Fruit fly (Drosophila melanogaster) whole organism, embryonic: ENCODE results near the gene CG8851.
A peak's percentile ranks its signal among the peaks of the same experiment; 100 is the strongest.

Experiments
- Adf1 ChIP-seq: fragments of 200-800 bp; sonication (Bioruptor generic); IDR thresholded peaks from 2 replicates; pipeline ENCODE4 v1.3.6; 2022; ENCODE audit warnings: missing biosample characterization, missing genetic modification characterization
- B-H1 ChIP-seq: fragments of 200-800 bp; sonication (Bioruptor generic); IDR thresholded peaks from 3 replicates; pipeline ENCODE4 v1.3.6; 2022; ENCODE audit warnings: missing biosample characterization, missing genetic modification characterization
- BEAF-32 ChIP-seq: fragments of 200-800 bp; sonication (Bioruptor generic); optimal IDR thresholded peaks from 3 replicates; lab custom pipeline; 2017; ENCODE audit warnings: missing biosample characterization, missing genetic modification characterization, mild to moderate bottlenecking, moderate library complexity, missing genetic modification reagents
- Bteb2 ChIP-seq: fragments of 200-800 bp; sonication (Bioruptor generic); optimal IDR thresholded peaks from 2 replicates; lab custom pipeline; 2016; ENCODE audit warnings: missing biosample characterization, missing genetic modification characterization
- CG12391 ChIP-seq: fragments of 200-800 bp; sonication (Bioruptor generic); optimal IDR thresholded peaks from 3 replicates; lab custom pipeline; 2018; ENCODE audit warnings: missing biosample characterization, mild to moderate bottlenecking, missing genetic modification characterization, moderate library complexity
- CG12659 ChIP-seq: fragments of 200-800 bp; sonication (Bioruptor generic); optimal IDR thresholded peaks from 3 replicates; lab custom pipeline; 2017; ENCODE audit warnings: mild to moderate bottlenecking, missing biosample characterization, missing genetic modification reagents, missing genetic modification characterization
- CG12744 ChIP-seq: fragments of 200-800 bp; sonication (Bioruptor generic); optimal IDR thresholded peaks from 2 replicates; lab custom pipeline; 2016; ENCODE audit warnings: missing biosample characterization, missing genetic modification characterization
- CG12769 ChIP-seq: fragments of 200-800 bp; sonication (Bioruptor generic); optimal IDR thresholded peaks from 2 replicates; lab custom pipeline; 2019; ENCODE audit warnings: missing biosample characterization, mild to moderate bottlenecking, missing genetic modification characterization, moderate library complexity
- CG17385 ChIP-seq: fragments of 200-800 bp; sonication (Bioruptor generic); optimal IDR thresholded peaks from 3 replicates; lab custom pipeline; 2018; ENCODE audit warnings: missing biosample characterization, mild to moderate bottlenecking, missing genetic modification characterization
- CG17912 ChIP-seq: fragments of 200-800 bp; sonication (Bioruptor generic); optimal IDR thresholded peaks from 2 replicates; lab custom pipeline; 2018; ENCODE audit warnings: missing biosample characterization, mild to moderate bottlenecking, missing genetic modification characterization
- CG1832 ChIP-seq: fragments of 200-800 bp; sonication (Bioruptor generic); optimal IDR thresholded peaks from 2 replicates; lab custom pipeline; 2017; ENCODE audit warnings: missing biosample characterization, mild to moderate bottlenecking, missing genetic modification characterization, inconsistent platforms
- CG18599 ChIP-seq: fragments of 200-800 bp; sonication (Bioruptor generic); optimal IDR thresholded peaks from 3 replicates; lab custom pipeline; 2017; ENCODE audit warnings: missing biosample characterization, missing genetic modification characterization, mild to moderate bottlenecking, moderate library complexity, missing genetic modification reagents
- CG2202 ChIP-seq: fragments of 200-800 bp; sonication (Bioruptor generic); optimal IDR thresholded peaks from 2 replicates; lab custom pipeline; 2018; ENCODE audit warnings: missing biosample characterization, mild to moderate bottlenecking, missing genetic modification characterization
- CG2712 ChIP-seq: fragments of 200-800 bp; optimal IDR thresholded peaks from 3 replicates; lab custom pipeline; 2019; ENCODE audit warnings: missing biosample characterization, mild to moderate bottlenecking, missing genetic modification characterization, moderate library complexity
- CG31365 ChIP-seq: fragments of 200-800 bp; sonication (Bioruptor generic); optimal IDR thresholded peaks from 2 replicates; lab custom pipeline; 2018; ENCODE audit warnings: missing biosample characterization, mild to moderate bottlenecking, missing genetic modification characterization
- CG3163 ChIP-seq: fragments of 200-800 bp; sonication (Bioruptor generic); optimal IDR thresholded peaks from 3 replicates; lab custom pipeline; 2016; ENCODE audit warnings: missing biosample characterization, missing genetic modification characterization
- CG34422 ChIP-seq: fragments of 200-800 bp; sonication (Bioruptor generic); IDR thresholded peaks from 3 replicates; pipeline ENCODE4 v1.3.6; 2022; ENCODE audit warnings: missing biosample characterization, missing genetic modification characterization
- CG4854 ChIP-seq: fragments of 200-800 bp; sonication (Bioruptor generic); optimal IDR thresholded peaks from 2 replicates; lab custom pipeline; 2016; ENCODE audit warnings: missing biosample characterization, missing genetic modification characterization, inconsistent platforms
- CG7556 ChIP-seq: fragments of 200-800 bp; sonication (Bioruptor generic); optimal IDR thresholded peaks from 2 replicates; lab custom pipeline; 2017; ENCODE audit warnings: missing biosample characterization, mild to moderate bottlenecking, missing genetic modification characterization
- CG8281 ChIP-seq: fragments of 200-800 bp; sonication (Bioruptor generic); optimal IDR thresholded peaks from 2 replicates; lab custom pipeline; 2018; ENCODE audit warnings: missing biosample characterization, mild to moderate bottlenecking, missing genetic modification characterization, moderate library complexity
- Dad ChIP-seq: fragments of 200-800 bp; sonication (Bioruptor generic); optimal IDR thresholded peaks from 3 replicates; lab custom pipeline; 2016; ENCODE audit warnings: missing biosample characterization, missing genetic modification characterization
- Dip3 ChIP-seq: fragments of 200-800 bp; sonication (Bioruptor generic); optimal IDR thresholded peaks from 3 replicates; lab custom pipeline; 2016; ENCODE audit warnings: missing biosample characterization, missing genetic modification characterization
- GATAe ChIP-seq: fragments of 200-800 bp; sonication (Bioruptor generic); conservative IDR thresholded peaks from 2 replicates; pipeline ENCODE4 v1.3.6; 2022; ENCODE audit warnings: missing biosample characterization, missing genetic modification characterization
- Jarid2 ChIP-seq: fragments of 200-800 bp; sonication (Bioruptor generic); optimal IDR thresholded peaks from 3 replicates; lab custom pipeline; 2017; ENCODE audit warnings: mild to moderate bottlenecking, missing biosample characterization, missing genetic modification reagents, missing genetic modification characterization
- MBD-R2 ChIP-seq: fragments of 200-800 bp; sonication (Bioruptor generic); IDR thresholded peaks from 2 replicates; pipeline ENCODE4 v1.3.6; 2022; ENCODE audit warnings: missing biosample characterization, missing genetic modification characterization
- MTF-1 ChIP-seq: fragments of 200-800 bp; sonication (Bioruptor generic); optimal IDR thresholded peaks from 2 replicates; lab custom pipeline; 2018; ENCODE audit warnings: missing biosample characterization, mild to moderate bottlenecking, missing genetic modification characterization, borderline replicate concordance
- Mad ChIP-seq: fragments of 200-800 bp; sonication (Bioruptor generic); optimal IDR thresholded peaks from 2 replicates; lab custom pipeline; 2016; ENCODE audit warnings: missing biosample characterization, missing genetic modification characterization
- Med ChIP-seq: fragments of 200-800 bp; sonication (Bioruptor generic); peaks from one replicate; lab custom pipeline; 2016; ENCODE audit warnings: missing biosample characterization, missing genetic modification characterization, mild to moderate bottlenecking, inconsistent platforms, moderate library complexity
- NC2α ChIP-seq: fragments of 200-800 bp; sonication (Bioruptor generic); optimal IDR thresholded peaks from 2 replicates; lab custom pipeline; 2016; ENCODE audit warnings: missing biosample characterization, missing genetic modification characterization
- Pdp1 ChIP-seq, 2 experiments: fragments of 200-800 bp; sonication (Bioruptor generic); optimal IDR thresholded peaks; 3 replicates each; lab custom pipeline; 2016; ENCODE audit warnings: missing biosample characterization in 2 of 2, missing genetic modification characterization in 2 of 2, mild to moderate bottlenecking in 1 of 2, moderate library complexity in 1 of 2
- Side ChIP-seq: fragments of 200-800 bp; sonication (Bioruptor generic); optimal IDR thresholded peaks from 2 replicates; lab custom pipeline; 2016; ENCODE audit warnings: missing biosample characterization, missing genetic modification characterization
- da ChIP-seq: fragments of 200-800 bp; sonication (Bioruptor generic); optimal IDR thresholded peaks from 2 replicates; lab custom pipeline; 2016; ENCODE audit warnings: missing biosample characterization, missing genetic modification characterization
- dati ChIP-seq: fragments of 200-800 bp; sonication (Bioruptor generic); IDR thresholded peaks from 2 replicates; pipeline ENCODE4 v1.3.6; 2022; ENCODE audit warnings: missing biosample characterization, missing genetic modification characterization
- dimm ChIP-seq: fragments of 200-800 bp; sonication (Bioruptor generic); IDR thresholded peaks from 2 replicates; pipeline ENCODE4 v1.3.6; 2022; ENCODE audit warnings: missing biosample characterization, missing genetic modification characterization
- fd102C ChIP-seq: fragments of 200-800 bp; sonication (Bioruptor generic); optimal IDR thresholded peaks from 2 replicates; lab custom pipeline; 2018; ENCODE audit warnings: missing biosample characterization, mild to moderate bottlenecking, missing genetic modification characterization, moderate library complexity
- gcm ChIP-seq: fragments of 200-800 bp; sonication (Bioruptor generic); optimal IDR thresholded peaks from 2 replicates; lab custom pipeline; 2019; ENCODE audit warnings: missing biosample characterization, mild to moderate bottlenecking, missing genetic modification characterization, moderate library complexity
- grn ChIP-seq: fragments of 200-800 bp; sonication (Bioruptor generic); optimal IDR thresholded peaks from 3 replicates; lab custom pipeline; 2017; ENCODE audit warnings: missing biosample characterization, missing genetic modification characterization
- jing ChIP-seq: fragments of 200-800 bp; sonication (Bioruptor generic); optimal IDR thresholded peaks from 2 replicates; lab custom pipeline; 2018; ENCODE audit warnings: missing biosample characterization, mild to moderate bottlenecking, missing genetic modification characterization
- lilli ChIP-seq: fragments of 200-800 bp; sonication (Bioruptor generic); optimal IDR thresholded peaks from 3 replicates; lab custom pipeline; 2016; ENCODE audit warnings: missing biosample characterization, missing genetic modification characterization
- lov ChIP-seq, 2 experiments: fragments of 200-800 bp in 1 of 2; fragments of >200 bp in 1 of 2; sonication (Bioruptor generic) in 1 of 2; IDR thresholded peaks in 1 of 2; optimal IDR thresholded peaks in 1 of 2; 2 replicates in 1 of 2; 3 replicates in 1 of 2; pipeline versions ENCODE4 v1.3.6 to Lab custom; 2017 to 2022; ENCODE audit warnings: missing biosample characterization in 1 of 2, missing genetic modification characterization in 1 of 2
- nau ChIP-seq: fragments of 200-800 bp; sonication (Bioruptor generic); optimal IDR thresholded peaks from 3 replicates; lab custom pipeline; 2017; ENCODE audit warnings: missing biosample characterization, mild to moderate bottlenecking, missing genetic modification characterization, missing genetic modification reagents
- nerfin-1 ChIP-seq: fragments of 200-800 bp; sonication (Bioruptor generic); optimal IDR thresholded peaks from 3 replicates; lab custom pipeline; 2019; ENCODE audit warnings: missing biosample characterization, mild to moderate bottlenecking, missing genetic modification characterization, moderate library complexity
- oc ChIP-seq: fragments of 200-800 bp; sonication (Bioruptor generic); optimal IDR thresholded peaks from 2 replicates; lab custom pipeline; 2018; ENCODE audit warnings: missing biosample characterization, mild to moderate bottlenecking, missing genetic modification characterization, moderate library complexity
- odd ChIP-seq: fragments of 200-800 bp; sonication (Bioruptor generic); optimal IDR thresholded peaks from 2 replicates; lab custom pipeline; 2017; ENCODE audit warnings: missing biosample characterization, mild to moderate bottlenecking, missing genetic modification characterization
- ranshi ChIP-seq: fragments of 200-800 bp; sonication (Bioruptor generic); IDR thresholded peaks from 2 replicates; pipeline ENCODE4 v1.3.6; 2022; ENCODE audit warnings: missing biosample characterization, missing genetic modification characterization
- unc-4 ChIP-seq: fragments of 200-800 bp; sonication (Bioruptor generic); IDR thresholded peaks from 2 replicates; pipeline ENCODE4 v1.3.6; 2022; ENCODE audit warnings: missing biosample characterization, missing genetic modification characterization; ENCODE audit not compliant: partially characterized antibody
- vfl ChIP-seq: fragments of 200-800 bp; sonication (Bioruptor generic); optimal IDR thresholded peaks from 2 replicates; lab custom pipeline; 2016; ENCODE audit warnings: missing biosample characterization, missing genetic modification characterization
- wor ChIP-seq: fragments of 200-800 bp; sonication (Bioruptor generic); IDR thresholded peaks from 2 replicates; pipeline ENCODE4 v1.3.6; 2022; ENCODE audit warnings: missing biosample characterization, missing genetic modification characterization
- z ChIP-seq: fragments of 200-800 bp; sonication (Bioruptor generic); IDR thresholded peaks from 3 replicates; pipeline ENCODE4 v1.3.6; 2022; ENCODE audit warnings: missing biosample characterization, missing genetic modification characterization
- zen2 ChIP-seq: fragments of 200-800 bp; sonication (Bioruptor generic); IDR thresholded peaks from 3 replicates; pipeline ENCODE4 v1.3.6; 2022; ENCODE audit warnings: missing biosample characterization, missing genetic modification characterization; ENCODE audit not compliant: partially characterized antibody
- zfh2 ChIP-seq: fragments of 200-800 bp; sonication (Bioruptor generic); optimal IDR thresholded peaks from 2 replicates; lab custom pipeline; 2016; ENCODE audit warnings: missing biosample characterization, missing genetic modification characterization

CG8851 gene

dm6 chr2L:3539996-3540395 is 20.5 kb downstream of the CG8851 start (continued):
- TF ChIP-seq Adf1 (GFP tag; lab: Robert Waterston, UW) (no peak; the same call in 1 of the 2 replicates), Med (GFP tag; lab: Kevin White, UChicago) (peak; percentile 36), jing (GFP tag; lab: Kevin White, UChicago) (no peak), gcm (no peak), CG12769 (tag; lab: Kevin White, UChicago) (no peak), CG3163 (GFP tag; lab: Kevin White, UChicago) (no peak), Side (GFP tag; lab: Kevin White, UChicago) (no peak), Bteb2 (GFP tag; lab: Kevin White, UChicago) (no peak), Dip3 (GFP tag; lab: Kevin White, UChicago) (no peak), z (peak; percentile 89), B-H1 (GFP tag; lab: Robert Waterston, UW) (no peak), GATAe (GFP tag; lab: Robert Waterston, UW) (no peak), lilli (no peak), CG2712 (tag; lab: Kevin White, UChicago) (no peak), MTF-1 (GFP tag; lab: Kevin White, UChicago) (no peak), Dad (GFP tag; lab: Kevin White, UChicago) (no peak), CG1832 (peak; percentile 91), dati (GFP tag; lab: Robert Waterston, UW) (no peak), zfh2 (GFP tag; lab: Kevin White, UChicago) (no peak), CG34422 (GFP tag; lab: Robert Waterston, UW) (no peak), Pdp1 (GFP tag; optimal IDR thresholded peaks at IDR 0.05; lab: Kevin White, UChicago) (peak in 1 of 2 experiments; percentile 78), nau (no peak), CG8281 (no peak), CG7556 (no peak), MBD-R2 (GFP tag; lab: Robert Waterston, UW) (no peak), dimm (GFP tag; lab: Robert Waterston, UW) (no peak), wor (no peak), oc (tag; lab: Kevin White, UChicago) (peak; percentile 16), ranshi (no peak), CG2202 (tag; lab: Kevin White, UChicago) (no peak), fd102C (GFP tag; lab: Kevin White, UChicago) (no peak), odd (GFP tag; lab: Kevin White, UChicago) (no peak), BEAF-32 (GFP tag; lab: Kevin White, UChicago) (no peak), Mad (GFP tag; lab: Kevin White, UChicago) (no peak), nerfin-1 (tag; lab: Kevin White, UChicago) (no peak), NC2α (GFP tag; lab: Kevin White, UChicago) (no peak), grn (GFP tag; lab: Kevin White, UChicago) (no peak), CG31365 (tag; lab: Kevin White, UChicago) (no peak), zen2 (GFP tag; lab: Robert Waterston, UW) (no peak), CG12391 (tag; lab: Kevin White, UChicago) (no peak), CG12659 (no peak), CG17912 (no peak), CG12744 (no peak), CG4854 (GFP tag; lab: Kevin White, UChicago) (no peak), CG17385 (GFP tag; lab: Kevin White, UChicago) (peak; percentile 53), da (no peak), lov (optimal IDR thresholded peaks at IDR 0.05; lab: Kevin White, UChicago) (peak; percentile 4), lov (GFP tag; IDR thresholded peaks at IDR 0.05; lab: Robert Waterston, UW) (no peak), vfl (no peak), Jarid2 (peak; percentile 36), unc-4 (GFP tag; lab: Robert Waterston, UW) (no peak), CG18599 (GFP tag; lab: Kevin White, UChicago) (no peak)
